Fruit fly (Drosophila melanogaster) whole organism, embryonic: ENCODE results near the gene GstD11.
A peak's percentile ranks its signal among the peaks of the same experiment; 100 is the strongest.

Source experiments
- Adf1 ChIP-seq: fragments of 200-800 bp; sonication (Bioruptor generic); IDR thresholded peaks from 2 replicates; pipeline ENCODE4 v1.3.6; 2022; ENCODE audit warnings: missing biosample characterization, missing genetic modification characterization
- CG10209 ChIP-seq: fragments of 200-800 bp; sonication (Bioruptor generic); optimal IDR thresholded peaks from 3 replicates; lab custom pipeline; 2017; ENCODE audit warnings: missing biosample characterization, mild to moderate bottlenecking, missing genetic modification characterization, missing genetic modification reagents
- CG10321 ChIP-seq: fragments of 200-800 bp; sonication (Bioruptor generic); IDR thresholded peaks from 2 replicates; pipeline ENCODE4 v1.3.6; 2022; ENCODE audit warnings: missing biosample characterization, missing genetic modification characterization
- CG10959 ChIP-seq: fragments of 200-800 bp; sonication (Bioruptor generic); IDR thresholded peaks from 2 replicates; pipeline ENCODE4 v1.3.6; 2022; ENCODE audit warnings: missing biosample characterization, missing genetic modification characterization
- CG12219 ChIP-seq: fragments of 200-800 bp; sonication (Bioruptor generic); optimal IDR thresholded peaks from 3 replicates; lab custom pipeline; 2018; ENCODE audit warnings: missing biosample characterization, mild to moderate bottlenecking, missing genetic modification characterization
- CG12299 ChIP-seq: fragments of 200-800 bp; sonication (Bioruptor generic); optimal IDR thresholded peaks from 2 replicates; lab custom pipeline; 2018; ENCODE audit warnings: missing biosample characterization, mild to moderate bottlenecking, missing genetic modification characterization
- CG1233 ChIP-seq: fragments of 200-800 bp; sonication (Bioruptor generic); optimal IDR thresholded peaks from 4 replicates; lab custom pipeline; 2018; ENCODE audit warnings: missing biosample characterization, mild to moderate bottlenecking, missing genetic modification characterization
- CG15011 ChIP-seq: fragments of 200-800 bp; sonication (Bioruptor generic); optimal IDR thresholded peaks from 3 replicates; lab custom pipeline; 2018; ENCODE audit warnings: missing biosample characterization, mild to moderate bottlenecking, missing genetic modification characterization
- CG1603 ChIP-seq: fragments of 200-800 bp; sonication (Bioruptor generic); optimal IDR thresholded peaks from 2 replicates; lab custom pipeline; 2019; ENCODE audit warnings: missing biosample characterization, mild to moderate bottlenecking, missing genetic modification characterization, moderate library complexity
- CG17359 ChIP-seq: fragments of 200-800 bp; sonication (Bioruptor generic); optimal IDR thresholded peaks from 3 replicates; lab custom pipeline; 2018; ENCODE audit warnings: missing biosample characterization, mild to moderate bottlenecking, missing genetic modification characterization, moderate library complexity
- CG18476 ChIP-seq: fragments of 200-800 bp; sonication (Bioruptor generic); optimal IDR thresholded peaks from 2 replicates; lab custom pipeline; 2016; ENCODE audit warnings: missing biosample characterization, mild to moderate bottlenecking, missing genetic modification characterization
- CG2199 ChIP-seq: fragments of 200-800 bp; sonication (Bioruptor generic); IDR thresholded peaks from 3 replicates; pipeline ENCODE4 v1.3.6; 2022; ENCODE audit warnings: missing biosample characterization, missing genetic modification characterization
- CG2875 ChIP-seq: fragments of 200-800 bp; sonication (Bioruptor generic); optimal IDR thresholded peaks from 2 replicates; lab custom pipeline; 2017; ENCODE audit warnings: missing biosample characterization, mild to moderate bottlenecking, missing genetic modification characterization, missing genetic modification reagents
- CG30403 ChIP-seq: fragments of 200-800 bp; sonication (Bioruptor generic); optimal IDR thresholded peaks from 3 replicates; lab custom pipeline; 2016; ENCODE audit warnings: missing biosample characterization, missing genetic modification characterization
- CG31388 ChIP-seq: fragments of 200-800 bp; sonication (Bioruptor generic); optimal IDR thresholded peaks from 2 replicates; lab custom pipeline; 2016; ENCODE audit warnings: missing biosample characterization, missing genetic modification characterization
- CG33557 ChIP-seq: fragments of 200-800 bp; sonication (Bioruptor generic); optimal IDR thresholded peaks from 2 replicates; lab custom pipeline; 2019; ENCODE audit warnings: missing biosample characterization, mild to moderate bottlenecking, missing genetic modification characterization, moderate library complexity
- CG4854 ChIP-seq: fragments of 200-800 bp; sonication (Bioruptor generic); optimal IDR thresholded peaks from 2 replicates; lab custom pipeline; 2016; ENCODE audit warnings: missing biosample characterization, missing genetic modification characterization, inconsistent platforms
- CG6272 ChIP-seq: fragments of 200-800 bp; sonication (Bioruptor generic); IDR thresholded peaks from 2 replicates; pipeline ENCODE4 v1.3.6; 2022; ENCODE audit warnings: missing biosample characterization, missing genetic modification characterization
- CG6854 ChIP-seq: fragments of 200-800 bp; sonication (Bioruptor generic); optimal IDR thresholded peaks from 3 replicates; lab custom pipeline; 2017; ENCODE audit warnings: missing biosample characterization, mild to moderate bottlenecking, missing genetic modification characterization
- CG8281 ChIP-seq: fragments of 200-800 bp; sonication (Bioruptor generic); optimal IDR thresholded peaks from 2 replicates; lab custom pipeline; 2018; ENCODE audit warnings: missing biosample characterization, mild to moderate bottlenecking, missing genetic modification characterization, moderate library complexity
- CG8924 ChIP-seq: fragments of 200-800 bp; optimal IDR thresholded peaks from 3 replicates; lab custom pipeline; 2019; ENCODE audit warnings: missing biosample characterization, mild to moderate bottlenecking, missing genetic modification characterization, moderate library complexity
- CG9876 ChIP-seq: fragments of 200-800 bp; sonication (Bioruptor generic); optimal IDR thresholded peaks from 2 replicates; lab custom pipeline; 2016; ENCODE audit warnings: missing biosample characterization, missing genetic modification characterization
- Dbx ChIP-seq: fragments of 200-800 bp; sonication (Bioruptor generic); IDR thresholded peaks from 3 replicates; pipeline ENCODE4 v1.3.6; 2022; ENCODE audit warnings: missing biosample characterization, missing genetic modification characterization
- Dll ChIP-seq: fragments of 200-800 bp; sonication (Bioruptor generic); IDR thresholded peaks from 4 replicates; pipeline ENCODE4 v1.3.6; 2022; ENCODE audit warnings: missing biosample characterization, missing genetic modification characterization; ENCODE audit not compliant: partially characterized antibody
- Drgx ChIP-seq: fragments of 200-800 bp; sonication (Bioruptor generic); IDR thresholded peaks from 2 replicates; pipeline ENCODE4 v1.3.6; 2022; ENCODE audit warnings: missing biosample characterization, missing genetic modification characterization
- Hand ChIP-seq: fragments of 200-800 bp; sonication (Bioruptor generic); optimal IDR thresholded peaks from 2 replicates; lab custom pipeline; 2017; ENCODE audit warnings: mild to moderate bottlenecking, missing biosample characterization, missing genetic modification reagents, missing genetic modification characterization
- HmgZ ChIP-seq: fragments of 200-800 bp; sonication (Bioruptor generic); optimal IDR thresholded peaks from 2 replicates; lab custom pipeline; 2018; ENCODE audit warnings: missing biosample characterization, mild to moderate bottlenecking, missing genetic modification characterization
- Max ChIP-seq: fragments of 200-800 bp; sonication (Bioruptor generic); optimal IDR thresholded peaks from 2 replicates; lab custom pipeline; 2016; ENCODE audit warnings: missing biosample characterization, mild to moderate bottlenecking, missing genetic modification characterization
- Med ChIP-seq: fragments of 200-800 bp; sonication (Bioruptor generic); peaks from one replicate; lab custom pipeline; 2016; ENCODE audit warnings: missing biosample characterization, missing genetic modification characterization, mild to moderate bottlenecking, inconsistent platforms, moderate library complexity
- PHDP ChIP-seq: fragments of 200-800 bp; sonication (Bioruptor generic); optimal IDR thresholded peaks from 3 replicates; lab custom pipeline; 2018; ENCODE audit warnings: missing biosample characterization, mild to moderate bottlenecking, missing genetic modification characterization, moderate library complexity
- Six4 ChIP-seq: fragments of 200-800 bp; sonication (Bioruptor generic); optimal IDR thresholded peaks from 2 replicates; lab custom pipeline; 2016; ENCODE audit warnings: missing biosample characterization, missing genetic modification characterization
- Sox100B ChIP-seq: fragments of 200-800 bp; sonication (Bioruptor generic); optimal IDR thresholded peaks from 3 replicates; lab custom pipeline; 2018; ENCODE audit warnings: missing biosample characterization, mild to moderate bottlenecking, missing genetic modification characterization
- ash1 ChIP-seq: fragments of 200-800 bp; sonication (Bioruptor generic); optimal IDR thresholded peaks from 2 replicates; lab custom pipeline; 2018; ENCODE audit warnings: missing biosample characterization, mild to moderate bottlenecking, missing genetic modification characterization
- bcd ChIP-seq: fragments of 200-800 bp; sonication (Bioruptor generic); optimal IDR thresholded peaks from 2 replicates; lab custom pipeline; 2017; ENCODE audit warnings: missing biosample characterization, mild to moderate bottlenecking, missing genetic modification characterization
- en ChIP-seq: fragments of 200-800 bp; sonication (Bioruptor generic); optimal IDR thresholded peaks from 2 replicates; lab custom pipeline; 2016; ENCODE audit warnings: missing biosample characterization, missing genetic modification characterization
- esg ChIP-seq: fragments of 200-800 bp; sonication (Bioruptor generic); conservative IDR thresholded peaks from 2 replicates; pipeline ENCODE4 v1.3.6; 2022; ENCODE audit warnings: missing biosample characterization, missing genetic modification characterization
- hb ChIP-seq: fragments of 200-800 bp; sonication (Bioruptor generic); IDR thresholded peaks from 3 replicates; pipeline ENCODE4 v1.3.6; 2022; ENCODE audit warnings: missing biosample characterization, missing genetic modification characterization; ENCODE audit not compliant: partially characterized antibody
- peb ChIP-seq: fragments of 200-800 bp; sonication (Bioruptor generic); IDR thresholded peaks from 2 replicates; pipeline ENCODE4 v1.3.6; 2022; ENCODE audit warnings: missing biosample characterization, missing genetic modification characterization
- prd ChIP-seq, 3 experiments: fragments of >200 bp in 2 of 3; fragments of 200-800 bp in 1 of 3; sonication (Bioruptor generic) in 1 of 3; optimal IDR thresholded peaks in 2 of 3; IDR thresholded peaks in 1 of 3; 2 replicates in 2 of 3; 3 replicates in 1 of 3; pipeline versions ENCODE4 v1.3.6 to Lab custom; 2017 to 2022; ENCODE audit warnings: missing biosample characterization in 1 of 3, missing genetic modification characterization in 1 of 3
- repo ChIP-seq: fragments of 200-800 bp; sonication (Bioruptor generic); optimal IDR thresholded peaks from 2 replicates; lab custom pipeline; 2016; ENCODE audit warnings: missing biosample characterization, missing genetic modification characterization
- run ChIP-seq: fragments of 200-800 bp; sonication (Bioruptor generic); optimal IDR thresholded peaks from 3 replicates; lab custom pipeline; 2018; ENCODE audit warnings: missing biosample characterization, mild to moderate bottlenecking, missing genetic modification characterization
- sd ChIP-seq: fragments of 200-800 bp; sonication (Bioruptor generic); optimal IDR thresholded peaks from 3 replicates; lab custom pipeline; 2018; ENCODE audit warnings: missing biosample characterization, mild to moderate bottlenecking, missing genetic modification characterization, moderate library complexity
- sima ChIP-seq: fragments of 200-800 bp; sonication (Bioruptor generic); optimal IDR thresholded peaks from 2 replicates; lab custom pipeline; 2016; ENCODE audit warnings: missing biosample characterization, missing genetic modification characterization
- so ChIP-seq: fragments of 200-800 bp; sonication (Bioruptor generic); IDR thresholded peaks from 3 replicates; pipeline ENCODE4 v1.3.6; 2022; ENCODE audit warnings: missing biosample characterization, missing genetic modification characterization
- stwl ChIP-seq: fragments of 200-800 bp; sonication (Bioruptor generic); optimal IDR thresholded peaks from 3 replicates; lab custom pipeline; 2018; ENCODE audit warnings: missing biosample characterization, mild to moderate bottlenecking, missing genetic modification characterization, moderate library complexity
- trh ChIP-seq: fragments of 200-800 bp; sonication (Bioruptor generic); optimal IDR thresholded peaks from 2 replicates; lab custom pipeline; 2016; ENCODE audit warnings: missing biosample characterization, missing genetic modification characterization
- vnd ChIP-seq: fragments of 200-800 bp; sonication (Bioruptor generic); IDR thresholded peaks from 3 replicates; pipeline ENCODE4 v1.3.6; 2022; ENCODE audit warnings: missing biosample characterization, missing genetic modification characterization; ENCODE audit not compliant: partially characterized antibody
- zen2 ChIP-seq: fragments of 200-800 bp; sonication (Bioruptor generic); IDR thresholded peaks from 3 replicates; pipeline ENCODE4 v1.3.6; 2022; ENCODE audit warnings: missing biosample characterization, missing genetic modification characterization; ENCODE audit not compliant: partially characterized antibody

Gene GstD11

DNA sequence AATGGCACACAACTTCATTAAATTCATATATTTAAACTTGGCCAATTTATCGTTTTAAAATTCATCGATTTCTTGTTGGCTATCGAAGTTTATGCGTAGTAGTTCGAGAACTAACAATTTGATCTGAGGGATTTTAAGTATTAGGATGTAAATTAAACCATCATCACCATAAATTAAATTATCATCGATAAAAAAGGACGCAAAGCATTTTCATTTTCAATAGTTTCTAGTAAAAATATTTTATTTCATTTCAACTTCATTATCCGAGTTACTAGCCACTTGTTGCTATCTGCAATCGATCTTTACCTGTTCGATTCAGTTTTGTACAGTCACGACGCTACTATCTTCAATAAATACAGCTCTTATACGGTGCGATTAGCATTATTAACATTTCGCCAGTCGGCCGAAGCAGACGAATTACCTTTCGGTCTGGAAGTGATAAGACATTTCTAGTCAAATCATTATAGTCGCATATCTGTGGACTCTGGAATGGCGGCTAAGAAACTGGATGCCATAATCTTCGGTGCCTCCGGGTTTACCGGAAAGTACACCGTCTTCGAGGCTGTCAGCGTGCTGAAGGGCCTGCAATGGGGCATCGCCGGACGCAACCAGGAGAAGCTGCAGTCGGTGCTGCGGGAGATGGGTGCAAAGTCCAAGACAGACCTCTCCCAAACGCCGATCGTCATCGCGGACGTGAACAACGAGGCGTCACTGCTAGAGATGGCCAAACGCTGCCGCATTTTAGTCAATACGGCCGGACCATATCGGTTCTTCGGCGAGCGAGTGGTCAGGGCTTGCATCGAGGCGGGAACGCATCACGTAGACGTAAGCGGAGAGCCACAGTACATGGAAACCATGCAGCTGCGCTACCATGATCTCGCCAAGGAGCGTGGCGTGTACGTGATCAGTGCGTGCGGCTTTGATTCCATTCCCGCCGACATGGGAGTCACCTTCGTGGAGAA lies 23.4 kb downstream of the GstD11 start, which contains the start of gene CG5167 (continued):
- no peak for TF ChIP-seq CG15011 (GFP tag; lab: Kevin White, UChicago)
- TF ChIP-seq CG6272 (GFP tag; lab: Robert Waterston, UW), result no peak
- TF ChIP-seq CG33557 (GFP tag; lab: Kevin White, UChicago), result peak; percentile 19
- TF ChIP-seq so (GFP tag; lab: Robert Waterston, UW), result 0 out of 3 replicates have a peak, but pooled peaks have one; percentile 21
- no peak for TF ChIP-seq prd (optimal IDR thresholded peaks at IDR 0.05; lab: Kevin White, UChicago)
- no peak for TF ChIP-seq prd (GFP tag; IDR thresholded peaks at IDR 0.05; lab: Robert Waterston, UW)
- TF ChIP-seq bcd (GFP tag; lab: Kevin White, UChicago), result no peak
- no peak for TF ChIP-seq repo
- TF ChIP-seq sd (tag; lab: Kevin White, UChicago), result no peak
- peak; percentile 60 for TF ChIP-seq stwl (tag; lab: Kevin White, UChicago)
- no peak for TF ChIP-seq CG4854 (GFP tag; lab: Kevin White, UChicago)
- no peak for TF ChIP-seq hb (GFP tag; lab: Robert Waterston, UW)
- peak; percentile 49 for TF ChIP-seq CG17359 (tag; lab: Kevin White, UChicago)
- TF ChIP-seq vnd (GFP tag; lab: Robert Waterston, UW), result no peak
- TF ChIP-seq en, result no peak
- no peak for TF ChIP-seq Hand (GFP tag; lab: Kevin White, UChicago)
- TF ChIP-seq Six4, result no peak
- no peak for TF ChIP-seq sima
- no peak for TF ChIP-seq Sox100B (GFP tag; lab: Kevin White, UChicago)
- TF ChIP-seq CG6854, result no peak
- no peak for TF ChIP-seq HmgZ (tag; lab: Kevin White, UChicago)
- TF ChIP-seq Adf1 (GFP tag; lab: Robert Waterston, UW), result no peak
- no peak for TF ChIP-seq ash1 (GFP tag; lab: Kevin White, UChicago)
- no peak for TF ChIP-seq CG1233
- no peak for TF ChIP-seq CG8281 (tag; lab: Kevin White, UChicago)
- no peak for TF ChIP-seq run (tag; lab: Kevin White, UChicago)
- peak; percentile 63 for TF ChIP-seq CG8924 (tag; lab: Kevin White, UChicago)
- TF ChIP-seq esg (GFP tag; lab: Robert Waterston, UW), result no peak
- TF ChIP-seq CG10209 (GFP tag; lab: Kevin White, UChicago), result no peak
- peak; percentile 39 for TF ChIP-seq CG1603 (tag; lab: Kevin White, UChicago)
- TF ChIP-seq trh (GFP tag; lab: Kevin White, UChicago), result no peak
- no peak for TF ChIP-seq CG31388
- TF ChIP-seq Med, result peak; percentile 55
- TF ChIP-seq CG10321 (GFP tag; lab: Robert Waterston, UW), result no peak
- TF ChIP-seq zen2 (GFP tag; lab: Robert Waterston, UW), result no peak
- peak; percentile 54; the same call in 1 of the 2 replicates for TF ChIP-seq Drgx (GFP tag; lab: Robert Waterston, UW)
- TF ChIP-seq CG2875 (GFP tag; lab: Kevin White, UChicago), result no peak
- TF ChIP-seq CG2199 (GFP tag; lab: Robert Waterston, UW), result no peak
- peak; percentile 34 for TF ChIP-seq CG30403
- no peak for TF ChIP-seq Dbx (GFP tag; lab: Robert Waterston, UW)
- no peak for TF ChIP-seq CG12299
- no peak for TF ChIP-seq peb (GFP tag; lab: Robert Waterston, UW)
- TF ChIP-seq PHDP (tag; lab: Kevin White, UChicago), result peak; percentile 66
- TF ChIP-seq CG9876, result no peak
- no peak for TF ChIP-seq CG10959 (GFP tag; lab: Robert Waterston, UW)
- no peak for TF ChIP-seq CG12219 (GFP tag; lab: Kevin White, UChicago)
- TF ChIP-seq Dll (GFP tag; lab: Robert Waterston, UW), result peak; percentile 25; the same call in 1 of the 4 replicates
- no peak for TF ChIP-seq CG18476
- peak; percentile 43 for TF ChIP-seq Max (GFP tag; lab: Kevin White, UChicago)
